Worm (Caenorhabditis elegans): ENCODE data around the gene T15B7.1.

- TF ChIP-seq rnt-1 (tag; optimal IDR thresholded peaks at IDR 0.05) (no peak), pha-4 (tag; optimal IDR thresholded peaks at IDR 0.05) (no peak), tbx-2 (tag; optimal IDR thresholded peaks at IDR 0.05) (no peak), C38D4.7 (GFP tag; optimal IDR thresholded peaks at IDR 0.05) (no peak), dve-1 (tag; optimal IDR thresholded peaks at IDR 0.05) (no peak), ztf-16 (tag; optimal IDR thresholded peaks at IDR 0.05) (no peak)
Observed at ce11 chrV:6881038-6881437, 38.5 kb downstream of the T15B7.1 start, which contains the start of gene unc-70.

Measured in whole organism, late embryonic.